Fruit fly (Drosophila melanogaster) whole organism, prepupa: ENCODE results near the gene CG5445.
A peak's percentile ranks its signal among the peaks of the same experiment; 100 is the strongest.

Experiments
- Blimp-1 ChIP-seq: fragments of 200-800 bp; sonication (Bioruptor generic); optimal IDR thresholded peaks from 3 replicates; lab custom pipeline; 2017; ENCODE audit warnings: missing biosample characterization, missing genetic modification characterization, mild to moderate bottlenecking, moderate library complexity, missing genetic modification reagents
- CG10631 ChIP-seq: fragments of 200-800 bp; sonication (Bioruptor generic); optimal IDR thresholded peaks from 2 replicates; lab custom pipeline; 2016; ENCODE audit warnings: missing biosample characterization, missing genetic modification characterization
- CG11294 ChIP-seq: fragments of 200-800 bp; sonication (Bioruptor generic); IDR thresholded peaks from 2 replicates; pipeline ENCODE4 v1.3.6; 2022; ENCODE audit warnings: missing biosample characterization, missing genetic modification characterization
- CG11762 ChIP-seq: fragments of 200-800 bp; sonication (Bioruptor generic); optimal IDR thresholded peaks from 3 replicates; lab custom pipeline; 2016; ENCODE audit warnings: missing biosample characterization, missing genetic modification characterization; ENCODE audit not compliant: insufficient read depth
- CG15336 ChIP-seq: fragments of 200-800 bp; sonication (Bioruptor generic); IDR thresholded peaks from 2 replicates; pipeline ENCODE4 v1.3.6; 2022; ENCODE audit warnings: missing biosample characterization, missing genetic modification characterization
- CG1621 ChIP-seq: fragments of 200-800 bp; sonication (Bioruptor generic); optimal IDR thresholded peaks from 3 replicates; lab custom pipeline; 2018; ENCODE audit warnings: missing biosample characterization, mild to moderate bottlenecking, missing genetic modification characterization
- CG16779 ChIP-seq: fragments of 200-800 bp; sonication (Bioruptor generic); optimal IDR thresholded peaks from 3 replicates; lab custom pipeline; 2017; ENCODE audit warnings: missing biosample characterization, mild to moderate bottlenecking, missing genetic modification characterization
- CG34406 ChIP-seq: fragments of 200-800 bp; sonication (Bioruptor generic); optimal IDR thresholded peaks from 3 replicates; lab custom pipeline; 2016; ENCODE audit warnings: missing biosample characterization, missing genetic modification characterization
- CG3919 ChIP-seq: fragments of 200-800 bp; sonication (Bioruptor generic); optimal IDR thresholded peaks from 3 replicates; lab custom pipeline; 2016; ENCODE audit warnings: missing biosample characterization, missing genetic modification characterization
- CG4318 ChIP-seq: fragments of 200-800 bp; sonication (Bioruptor generic); optimal IDR thresholded peaks from 3 replicates; lab custom pipeline; 2017; ENCODE audit warnings: missing biosample characterization, mild to moderate bottlenecking, missing genetic modification characterization
- CG6163 ChIP-seq: fragments of 200-800 bp; sonication (Bioruptor generic); IDR thresholded peaks from 3 replicates; pipeline ENCODE4 v1.3.6; 2022; ENCODE audit warnings: missing biosample characterization, missing genetic modification characterization
- CG6276 ChIP-seq: fragments of 200-800 bp; sonication (Bioruptor generic); optimal IDR thresholded peaks from 2 replicates; lab custom pipeline; 2017; ENCODE audit warnings: missing biosample characterization, mild to moderate bottlenecking, missing genetic modification characterization
- CG6792 ChIP-seq: fragments of 200-800 bp; sonication (Bioruptor generic); optimal IDR thresholded peaks from 3 replicates; lab custom pipeline; 2016; ENCODE audit warnings: missing biosample characterization, missing genetic modification characterization
- CG6808 ChIP-seq: fragments of 200-800 bp; sonication (Bioruptor generic); optimal IDR thresholded peaks from 3 replicates; lab custom pipeline; 2017; ENCODE audit warnings: missing biosample characterization, missing genetic modification characterization, mild to moderate bottlenecking, moderate library complexity, missing genetic modification reagents
- CG6854 ChIP-seq: fragments of 200-800 bp; sonication (Bioruptor generic); optimal IDR thresholded peaks from 2 replicates; lab custom pipeline; 2017; ENCODE audit warnings: missing biosample characterization, mild to moderate bottlenecking, missing genetic modification characterization
- CG7368 ChIP-seq: fragments of 200-800 bp; sonication (Bioruptor generic); optimal IDR thresholded peaks from 3 replicates; lab custom pipeline; 2016; ENCODE audit warnings: missing biosample characterization, missing genetic modification characterization
- CG8119 ChIP-seq: fragments of 200-800 bp; sonication (Bioruptor generic); IDR thresholded peaks from 3 replicates; pipeline ENCODE4 v1.3.6; 2022; ENCODE audit warnings: missing biosample characterization, missing genetic modification characterization
- CG8319 ChIP-seq: fragments of 200-800 bp; sonication (Bioruptor generic); optimal IDR thresholded peaks from 3 replicates; lab custom pipeline; 2016; ENCODE audit warnings: missing biosample characterization, missing genetic modification characterization
- CG8632 ChIP-seq: fragments of 200-800 bp; sonication (Bioruptor generic); optimal IDR thresholded peaks from 3 replicates; lab custom pipeline; 2016; ENCODE audit warnings: missing biosample characterization, missing genetic modification characterization
- CG9139 ChIP-seq: fragments of 200-800 bp; sonication (Bioruptor generic); optimal IDR thresholded peaks from 3 replicates; lab custom pipeline; 2017; ENCODE audit warnings: missing biosample characterization, mild to moderate bottlenecking, missing genetic modification characterization
- Eip75B ChIP-seq: fragments of 200-800 bp; sonication (Bioruptor generic); optimal IDR thresholded peaks from 3 replicates; lab custom pipeline; 2016; ENCODE audit warnings: missing biosample characterization, missing genetic modification characterization
- Eip78C ChIP-seq: fragments of 200-800 bp; sonication (Bioruptor generic); peaks from one replicate; lab custom pipeline; 2016; ENCODE audit warnings: missing biosample characterization, missing genetic modification characterization
- Ets21C ChIP-seq: fragments of 200-800 bp; sonication (Bioruptor generic); optimal IDR thresholded peaks from 3 replicates; lab custom pipeline; 2016; ENCODE audit warnings: missing biosample characterization, missing genetic modification characterization
- Ets96B ChIP-seq: fragments of 200-800 bp; optimal IDR thresholded peaks from 2 replicates; lab custom pipeline; 2019; ENCODE audit warnings: missing biosample characterization, mild to moderate bottlenecking, missing genetic modification characterization, moderate library complexity
- Gug ChIP-seq: fragments of 200-800 bp; sonication (Bioruptor generic); IDR thresholded peaks from 2 replicates; pipeline ENCODE4 v1.3.6; 2022; ENCODE audit warnings: missing biosample characterization, missing genetic modification characterization
- Hr38 ChIP-seq: sonication (Bioruptor generic); optimal IDR thresholded peaks from 2 replicates; lab custom pipeline; 2016; ENCODE audit warnings: missing biosample characterization, missing genetic modification characterization
- Lpt ChIP-seq: fragments of 200-800 bp; sonication (Bioruptor generic); optimal IDR thresholded peaks from 3 replicates; lab custom pipeline; 2016; ENCODE audit warnings: missing biosample characterization, missing genetic modification characterization
- Smox ChIP-seq: fragments of 200-800 bp; sonication (Bioruptor generic); optimal IDR thresholded peaks from 3 replicates; lab custom pipeline; 2016; ENCODE audit warnings: missing biosample characterization, missing genetic modification characterization
- Sox102F ChIP-seq: fragments of 200-800 bp; sonication (Bioruptor generic); optimal IDR thresholded peaks from 2 replicates; lab custom pipeline; 2016; ENCODE audit warnings: missing biosample characterization, mild to moderate bottlenecking, missing genetic modification characterization
- Sox15 ChIP-seq: fragments of 200-800 bp; sonication (Bioruptor generic); optimal IDR thresholded peaks from 3 replicates; lab custom pipeline; 2016; ENCODE audit warnings: missing biosample characterization, missing genetic modification characterization
- achi ChIP-seq: fragments of 200-800 bp; sonication (Bioruptor generic); optimal IDR thresholded peaks from 3 replicates; lab custom pipeline; 2016; ENCODE audit warnings: missing biosample characterization, missing genetic modification characterization
- acj6 ChIP-seq: fragments of 200-800 bp; sonication (Bioruptor generic); optimal IDR thresholded peaks from 3 replicates; lab custom pipeline; 2016; ENCODE audit warnings: missing biosample characterization, missing genetic modification characterization
- cyc ChIP-seq: fragments of 200-800 bp; sonication (Bioruptor generic); optimal IDR thresholded peaks from 3 replicates; lab custom pipeline; 2016; ENCODE audit warnings: missing biosample characterization, missing genetic modification characterization
- dac ChIP-seq: fragments of 200-800 bp; sonication (Bioruptor generic); optimal IDR thresholded peaks from 2 replicates; lab custom pipeline; 2017; ENCODE audit warnings: missing biosample characterization, mild to moderate bottlenecking, missing genetic modification characterization
- dsx ChIP-seq: fragments of 200-800 bp; optimal IDR thresholded peaks from 3 replicates; lab custom pipeline; 2019; ENCODE audit warnings: missing biosample characterization, mild to moderate bottlenecking, missing genetic modification characterization, moderate library complexity; ENCODE audit not compliant: poor library complexity, severe bottlenecking
- eg ChIP-seq: fragments of 200-800 bp; sonication (Bioruptor generic); IDR thresholded peaks from 3 replicates; pipeline ENCODE4 v1.3.6; 2022; ENCODE audit warnings: missing biosample characterization, missing genetic modification characterization
- esn ChIP-seq: fragments of 200-800 bp; sonication (Bioruptor generic); optimal IDR thresholded peaks from 2 replicates; lab custom pipeline; 2016; ENCODE audit warnings: missing biosample characterization, mild to moderate bottlenecking, missing genetic modification characterization, moderate library complexity
- fd59A ChIP-seq: fragments of 200-800 bp; sonication (Bioruptor generic); optimal IDR thresholded peaks from 2 replicates; lab custom pipeline; 2017; ENCODE audit warnings: missing biosample characterization, mild to moderate bottlenecking, missing genetic modification characterization, missing genetic modification reagents
- fkh ChIP-seq: fragments of 200-800 bp; sonication (Bioruptor generic); optimal IDR thresholded peaks from 3 replicates; lab custom pipeline; 2017; ENCODE audit warnings: missing biosample characterization, mild to moderate bottlenecking, missing genetic modification characterization, moderate library complexity
- lz ChIP-seq: fragments of 200-800 bp; sonication (Bioruptor generic); optimal IDR thresholded peaks from 3 replicates; lab custom pipeline; 2016; ENCODE audit warnings: missing biosample characterization, missing genetic modification characterization
- net ChIP-seq: fragments of 200-800 bp; sonication (Bioruptor generic); optimal IDR thresholded peaks from 3 replicates; lab custom pipeline; 2016; ENCODE audit warnings: missing biosample characterization, missing genetic modification characterization
- pdm3 ChIP-seq: fragments of 200-800 bp; sonication (Bioruptor generic); optimal IDR thresholded peaks from 3 replicates; lab custom pipeline; 2016; ENCODE audit warnings: missing biosample characterization, missing genetic modification characterization
- spab ChIP-seq: fragments of 200-800 bp; sonication (Bioruptor generic); optimal IDR thresholded peaks from 2 replicates; lab custom pipeline; 2017; ENCODE audit warnings: missing biosample characterization, mild to moderate bottlenecking, missing genetic modification characterization, missing genetic modification reagents
- ss ChIP-seq, 2 experiments: fragments of 200-800 bp; sonication (Bioruptor generic); optimal IDR thresholded peaks; 2 replicates in 1 of 2; 3 replicates in 1 of 2; lab custom pipeline; 2017 to 2018; ENCODE audit warnings: mild to moderate bottlenecking in 2 of 2, missing biosample characterization in 2 of 2, missing genetic modification characterization in 2 of 2, moderate library complexity in 1 of 2
- svp ChIP-seq: fragments of 200-800 bp; sonication (Bioruptor generic); peaks from one replicate; lab custom pipeline; 2016; ENCODE audit warnings: missing biosample characterization, missing genetic modification characterization
- topi ChIP-seq: fragments of 200-800 bp; sonication (Bioruptor generic); optimal IDR thresholded peaks from 3 replicates; lab custom pipeline; 2016; ENCODE audit warnings: missing biosample characterization, missing genetic modification characterization
- vri ChIP-seq: fragments of 200-800 bp; sonication (Bioruptor generic); optimal IDR thresholded peaks from 3 replicates; lab custom pipeline; 2016; ENCODE audit warnings: missing biosample characterization, mild to moderate bottlenecking, missing genetic modification characterization

Gene CG5445

DNA sequence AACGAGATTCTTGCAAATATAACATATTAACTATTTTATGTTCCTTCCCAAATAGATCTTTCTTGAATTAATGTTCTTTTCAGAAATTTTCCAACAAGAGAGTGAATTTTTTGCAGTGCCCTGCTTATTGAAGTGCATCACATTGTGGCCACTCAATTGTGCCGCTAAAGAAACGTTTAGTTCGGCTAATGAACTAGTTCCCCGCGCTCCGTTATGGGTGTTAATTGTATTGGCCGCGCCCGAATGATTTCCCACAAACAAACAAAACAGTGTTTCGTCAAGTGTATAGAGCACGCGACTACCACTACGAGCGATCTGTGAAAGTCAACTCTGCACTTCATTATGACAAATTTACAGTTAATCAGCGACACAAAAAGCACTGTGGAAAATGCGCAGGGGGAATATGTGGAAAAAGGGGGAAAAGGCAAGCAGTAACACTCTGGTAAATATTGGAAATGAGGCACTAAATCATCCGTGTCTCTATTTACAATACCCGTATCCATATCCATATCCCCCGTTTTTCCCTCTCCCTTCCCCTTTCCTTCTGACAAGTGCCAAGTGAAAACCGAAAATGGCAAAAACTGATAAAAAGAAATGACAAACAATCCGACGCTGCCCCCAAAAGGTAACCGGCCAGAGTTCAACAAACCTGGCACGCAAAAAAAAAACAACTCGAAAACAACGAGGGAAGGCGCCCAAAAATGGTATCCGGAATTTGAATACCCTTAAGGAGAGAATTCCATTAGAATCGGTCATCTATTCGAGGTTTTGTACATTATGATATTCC lies 14.2 kb downstream of the CG5445 start (continued):
- TF ChIP-seq Ets96B (tag; lab: Kevin White, UChicago) (no peak), dsx (GFP tag; lab: Kevin White, UChicago) (no peak), Eip75B (GFP tag; lab: Kevin White, UChicago) (no peak)

DNA sequence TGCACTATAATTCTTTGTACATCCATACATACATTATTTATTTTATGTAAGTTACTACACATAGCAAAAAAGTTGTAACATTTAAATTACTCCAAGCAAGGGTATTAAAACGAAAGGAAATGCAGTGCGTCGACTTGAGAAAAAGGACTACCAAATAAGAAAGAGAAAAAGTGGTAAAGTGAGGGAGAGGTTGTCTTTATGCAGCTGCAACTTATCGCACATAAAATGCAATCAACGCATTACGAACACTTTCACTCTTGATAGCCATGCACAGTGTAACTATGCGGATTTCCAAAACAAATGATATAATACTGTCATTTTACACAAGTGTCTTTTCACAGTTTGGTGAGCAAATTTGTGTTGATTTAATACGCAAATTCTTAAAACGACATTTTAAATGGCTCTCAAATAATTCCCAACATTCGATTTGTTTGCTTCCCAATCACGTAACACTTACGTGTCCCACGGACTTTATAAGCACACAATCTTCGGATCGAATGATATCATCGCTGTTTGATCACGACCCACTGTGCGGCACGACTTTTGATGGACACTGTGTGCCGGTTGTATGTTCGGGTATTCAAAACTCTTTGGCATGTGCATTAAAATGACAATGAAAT lies 14.9 kb downstream of the CG5445 start:
- TF ChIP-seq CG6276 (peak; percentile 79), cyc (peak; percentile 87), fd59A (GFP tag; lab: Kevin White, UChicago) (peak; percentile 29), CG8319 (GFP tag; lab: Kevin White, UChicago) (peak; percentile 84), Sox102F (peak; percentile 89), Gug (GFP tag; lab: Robert Waterston, UW) (peak; percentile 53), svp (GFP tag; lab: Kevin White, UChicago) (peak; percentile 96), net (GFP tag; lab: Kevin White, UChicago) (peak; percentile 79), pdm3 (GFP tag; lab: Kevin White, UChicago) (peak; percentile 85), CG11294 (GFP tag; lab: Robert Waterston, UW) (peak; percentile 61; the same call in 1 of the 2 replicates), Hr38 (GFP tag; lab: Kevin White, UChicago) (no peak), acj6 (GFP tag; lab: Kevin White, UChicago) (peak; percentile 85), CG11762 (peak; percentile 77), achi (GFP tag; lab: Kevin White, UChicago) (peak; percentile 81), CG7368 (GFP tag; lab: Kevin White, UChicago) (peak; percentile 87), CG6854 (GFP tag; lab: Kevin White, UChicago) (peak; percentile 69), Ets21C (GFP tag; lab: Kevin White, UChicago) (peak; percentile 89), dsx (GFP tag; lab: Kevin White, UChicago) (peak; percentile 40), CG10631 (GFP tag; lab: Kevin White, UChicago) (peak; percentile 75), CG8632 (GFP tag; lab: Kevin White, UChicago) (peak; percentile 82), spab (GFP tag; lab: Kevin White, UChicago) (peak; percentile 44), eg (GFP tag; lab: Robert Waterston, UW) (peak; percentile 79), Lpt (GFP tag; lab: Kevin White, UChicago) (peak; percentile 70), CG6163 (GFP tag; lab: Robert Waterston, UW) (peak; percentile 66), Ets96B (tag; lab: Kevin White, UChicago) (peak; percentile 57), CG6808 (GFP tag; lab: Kevin White, UChicago) (peak; percentile 59), CG16779 (tag; lab: Kevin White, UChicago) (peak; percentile 35), CG15336 (GFP tag; lab: Robert Waterston, UW) (peak; percentile 90), Eip78C (GFP tag; lab: Kevin White, UChicago) (peak; percentile 97), ss (GFP tag; optimal IDR thresholded peaks at IDR 0.05; lab: Kevin White, UChicago) (peak; percentile 8 to 46), dac (GFP tag; lab: Kevin White, UChicago) (peak; percentile 86), vri (GFP tag; lab: Kevin White, UChicago) (peak; percentile 74), CG6792 (GFP tag; lab: Kevin White, UChicago) (peak; percentile 84), lz (GFP tag; lab: Kevin White, UChicago) (peak; percentile 88), Smox (GFP tag; lab: Kevin White, UChicago) (peak; percentile 91), CG9139 (no peak), esn (GFP tag; lab: Kevin White, UChicago) (peak; percentile 94), Blimp-1 (GFP tag; lab: Kevin White, UChicago) (peak; percentile 94), CG34406 (GFP tag; lab: Kevin White, UChicago) (peak; percentile 86), CG4318 (GFP tag; lab: Kevin White, UChicago) (peak; percentile 80), fkh (no peak), CG8119 (GFP tag; lab: Robert Waterston, UW) (peak; percentile 89), topi (GFP tag; lab: Kevin White, UChicago) (peak; percentile 92), Sox15 (peak; percentile 83), CG1621 (tag; lab: Kevin White, UChicago) (peak; percentile 50), CG3919 (peak; percentile 75)
